Worm (Caenorhabditis elegans): ENCODE measurements around the gene ttr-29.

DNA sequence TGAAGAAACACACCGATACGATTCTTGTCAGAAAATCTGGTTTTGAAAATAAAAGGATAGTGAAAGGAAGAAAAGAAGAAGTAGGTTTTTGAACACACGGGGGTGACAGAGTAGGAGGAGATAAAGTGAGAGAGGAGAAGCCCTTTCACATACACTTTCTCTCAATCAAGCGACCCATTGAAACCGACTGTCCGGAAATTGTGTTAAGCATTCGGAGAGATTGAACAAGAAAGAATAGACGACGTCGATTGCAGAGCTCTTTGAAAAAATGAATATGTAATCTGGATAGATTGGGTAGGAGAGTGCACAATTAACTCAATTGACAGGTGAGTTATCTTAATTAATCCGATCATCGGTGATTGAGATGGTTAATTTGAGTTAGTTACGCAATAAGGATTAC, 5.3 kb downstream of the ttr-29 start:
- TF ChIP-seq lin-15B (tag; optimal IDR thresholded peaks at IDR 0.05) = no peak
- TF ChIP-seq pqm-1 (tag; optimal IDR thresholded peaks at IDR 0.05) = no peak
- no peak for TF ChIP-seq hmg-1.1 (GFP tag; IDR thresholded peaks at IDR 0.05)
- TF ChIP-seq F44E2.7 (GFP tag; IDR thresholded peaks at IDR 0.05) = no peak
- no peak for TF ChIP-seq nhr-237 (tag; optimal IDR thresholded peaks at IDR 0.05)
- TF ChIP-seq set-16 (GFP tag; IDR thresholded peaks at IDR 0.05) = no peak
- TF ChIP-seq F10B5.3 (tag; optimal IDR thresholded peaks at IDR 0.05) = no peak
- TF ChIP-seq fos-1 (tag; optimal IDR thresholded peaks at IDR 0.05) = no peak
- TF ChIP-seq F49E8.2 (tag; optimal IDR thresholded peaks at IDR 0.05; ENCODE audit: borderline replicate concordance) = no peak
- TF ChIP-seq ztf-11 (tag; optimal IDR thresholded peaks at IDR 0.05) = no peak
- no peak for TF ChIP-seq unc-62 (GFP tag; optimal IDR thresholded peaks at IDR 0.05 in 1 of 2)
- no peak for TF ChIP-seq unc-62 (tag; optimal IDR thresholded peaks at IDR 0.05)
- TF ChIP-seq nhr-111 (GFP tag; optimal IDR thresholded peaks at IDR 0.05) = no peak
